Fruit fly (Drosophila melanogaster) whole organism, embryonic: ENCODE data around the gene CG5793.

Source experiments
- Awh ChIP-seq: fragments of 200-800 bp; sonication (Bioruptor generic); IDR thresholded peaks from 2 replicates; pipeline ENCODE4, ENCODE4 v1.3.6; 2022; ENCODE audit warnings: missing biosample characterization, missing genetic modification characterization
- Blimp-1 ChIP-seq: fragments of 200-800 bp; sonication (Bioruptor generic); optimal IDR thresholded peaks from 3 replicates; lab custom pipeline; 2018; ENCODE audit warnings: missing biosample characterization, missing genetic modification characterization, mild to moderate bottlenecking, moderate library complexity, missing genetic modification reagents
- BtbVII ChIP-seq: fragments of 200-800 bp; sonication (Bioruptor generic); optimal IDR thresholded peaks from 3 replicates; lab custom pipeline; 2017; ENCODE audit warnings: missing biosample characterization, mild to moderate bottlenecking, missing genetic modification characterization
- CG11695 ChIP-seq: fragments of 200-800 bp; sonication (Bioruptor generic); IDR thresholded peaks from 3 replicates; pipeline ENCODE4 v1.3.6; 2022; ENCODE audit warnings: missing biosample characterization, missing genetic modification characterization
- CG11723 ChIP-seq: fragments of 200-800 bp; sonication (Bioruptor generic); optimal IDR thresholded peaks from 2 replicates; lab custom pipeline; 2017; ENCODE audit warnings: missing biosample characterization, mild to moderate bottlenecking, missing genetic modification characterization
- CG12071 ChIP-seq: fragments of 200-800 bp; sonication (Bioruptor generic); optimal IDR thresholded peaks from 3 replicates; lab custom pipeline; 2018; ENCODE audit warnings: missing biosample characterization, mild to moderate bottlenecking, missing genetic modification characterization
- CG1233 ChIP-seq: fragments of 200-800 bp; sonication (Bioruptor generic); optimal IDR thresholded peaks from 4 replicates; lab custom pipeline; 2018; ENCODE audit warnings: missing biosample characterization, mild to moderate bottlenecking, missing genetic modification characterization
- CG14050 ChIP-seq: fragments of 200-800 bp; sonication (Bioruptor generic); IDR thresholded peaks from 3 replicates; pipeline ENCODE4 v1.3.6; 2022; ENCODE audit warnings: missing biosample characterization, missing genetic modification characterization
- CG14441 ChIP-seq: fragments of 200-800 bp; sonication (Bioruptor generic); IDR thresholded peaks from 2 replicates; pipeline ENCODE4 v1.3.6; 2022; ENCODE audit warnings: missing biosample characterization, missing genetic modification characterization
- CG15269 ChIP-seq: fragments of 200-800 bp; sonication (Bioruptor generic); optimal IDR thresholded peaks from 2 replicates; lab custom pipeline; 2018; ENCODE audit warnings: missing biosample characterization, mild to moderate bottlenecking, missing genetic modification characterization, moderate library complexity
- CG15601 ChIP-seq: fragments of 200-800 bp; sonication (Bioruptor generic); optimal IDR thresholded peaks from 3 replicates; lab custom pipeline; 2019; ENCODE audit warnings: missing biosample characterization, mild to moderate bottlenecking, missing genetic modification characterization, moderate library complexity
- CG17359 ChIP-seq: fragments of 200-800 bp; sonication (Bioruptor generic); optimal IDR thresholded peaks from 3 replicates; lab custom pipeline; 2018; ENCODE audit warnings: missing biosample characterization, mild to moderate bottlenecking, missing genetic modification characterization, moderate library complexity
- CG17361 ChIP-seq: fragments of 200-800 bp; sonication (Bioruptor generic); IDR thresholded peaks from 3 replicates; pipeline ENCODE4 v1.3.6; 2022; ENCODE audit warnings: missing biosample characterization, missing genetic modification characterization
- CG17568 ChIP-seq: fragments of 200-800 bp; sonication (Bioruptor generic); optimal IDR thresholded peaks from 2 replicates; lab custom pipeline; 2018; ENCODE audit warnings: missing biosample characterization, mild to moderate bottlenecking, missing genetic modification characterization, moderate library complexity
- CG2116 ChIP-seq: fragments of 200-800 bp; sonication (Bioruptor generic); optimal IDR thresholded peaks from 3 replicates; lab custom pipeline; 2018; ENCODE audit warnings: missing biosample characterization, mild to moderate bottlenecking, missing genetic modification characterization
- CG2120 ChIP-seq: fragments of 200-800 bp; sonication (Bioruptor generic); optimal IDR thresholded peaks from 3 replicates; lab custom pipeline; 2016; ENCODE audit warnings: missing biosample characterization, missing genetic modification characterization
- CG2889 ChIP-seq: fragments of 200-800 bp; sonication (Bioruptor generic); IDR thresholded peaks from 3 replicates; pipeline ENCODE4 v1.3.6; 2022; ENCODE audit warnings: missing biosample characterization, missing genetic modification characterization
- CG31441 ChIP-seq: fragments of 200-800 bp; sonication (Bioruptor generic); IDR thresholded peaks from 2 replicates; pipeline ENCODE4 v1.3.6; 2022; ENCODE audit warnings: missing biosample characterization, missing genetic modification characterization
- CG5180 ChIP-seq: fragments of 200-800 bp; sonication (Bioruptor generic); optimal IDR thresholded peaks from 3 replicates; lab custom pipeline; 2017; ENCODE audit warnings: missing biosample characterization, missing genetic modification characterization, mild to moderate bottlenecking, moderate library complexity, missing genetic modification reagents
- CG7839 ChIP-seq: fragments of 200-800 bp; sonication (Bioruptor generic); optimal IDR thresholded peaks from 3 replicates; lab custom pipeline; 2018; ENCODE audit warnings: missing biosample characterization, mild to moderate bottlenecking, missing genetic modification characterization, moderate library complexity
- CG8290 ChIP-seq, 3 experiments: fragments of 200-800 bp; sonication (Bioruptor generic); optimal IDR thresholded peaks; 2 replicates each; lab custom pipeline; 2016 to 2019; ENCODE audit warnings: missing biosample characterization in 3 of 3, missing genetic modification characterization in 3 of 3, mild to moderate bottlenecking in 2 of 3, moderate library complexity in 1 of 3
- Fer1 ChIP-seq: fragments of 200-800 bp; sonication (Bioruptor generic); optimal IDR thresholded peaks from 2 replicates; lab custom pipeline; 2017; ENCODE audit warnings: missing biosample characterization, mild to moderate bottlenecking, missing genetic modification characterization
- HHEX ChIP-seq: fragments of 200-800 bp; sonication (Bioruptor generic); optimal IDR thresholded peaks from 3 replicates; lab custom pipeline; 2017; ENCODE audit warnings: missing biosample characterization, mild to moderate bottlenecking, missing genetic modification characterization, missing genetic modification reagents
- Hey ChIP-seq: fragments of 200-800 bp; sonication (Bioruptor generic); optimal IDR thresholded peaks from 3 replicates; lab custom pipeline; 2018; ENCODE audit warnings: missing biosample characterization, mild to moderate bottlenecking, missing genetic modification characterization
- Meics ChIP-seq: fragments of 200-800 bp; sonication (Bioruptor generic); optimal IDR thresholded peaks from 2 replicates; lab custom pipeline; 2017; ENCODE audit warnings: missing biosample characterization, mild to moderate bottlenecking, missing genetic modification characterization
- NK7.1 ChIP-seq: fragments of 200-800 bp; sonication (Bioruptor generic); optimal IDR thresholded peaks from 3 replicates; lab custom pipeline; 2016; ENCODE audit warnings: missing biosample characterization, missing genetic modification characterization
- Nf-YC ChIP-seq: fragments of 200-800 bp; optimal IDR thresholded peaks from 3 replicates; lab custom pipeline; 2019; ENCODE audit warnings: missing biosample characterization, mild to moderate bottlenecking, missing genetic modification characterization, moderate library complexity
- Sox100B ChIP-seq: fragments of 200-800 bp; sonication (Bioruptor generic); optimal IDR thresholded peaks from 3 replicates; lab custom pipeline; 2018; ENCODE audit warnings: missing biosample characterization, mild to moderate bottlenecking, missing genetic modification characterization
- ara ChIP-seq: fragments of 200-800 bp; sonication (Bioruptor generic); IDR thresholded peaks from 2 replicates; pipeline ENCODE4 v1.3.6; 2022; ENCODE audit warnings: missing biosample characterization, missing genetic modification characterization
- bcd ChIP-seq: fragments of 200-800 bp; sonication (Bioruptor generic); optimal IDR thresholded peaks from 2 replicates; lab custom pipeline; 2017; ENCODE audit warnings: missing biosample characterization, mild to moderate bottlenecking, missing genetic modification characterization
- caup ChIP-seq: fragments of 200-800 bp; sonication (Bioruptor generic); optimal IDR thresholded peaks from 3 replicates; lab custom pipeline; 2017; ENCODE audit warnings: missing biosample characterization, mild to moderate bottlenecking, missing genetic modification characterization, moderate library complexity; ENCODE audit not compliant: severe bottlenecking
- crc ChIP-seq: fragments of 200-800 bp; sonication (Bioruptor generic); optimal IDR thresholded peaks from 2 replicates; lab custom pipeline; 2016; ENCODE audit warnings: missing biosample characterization, missing genetic modification characterization
- dm ChIP-seq: fragments of 200-800 bp; sonication (Bioruptor generic); optimal IDR thresholded peaks from 3 replicates; lab custom pipeline; 2016; ENCODE audit warnings: missing biosample characterization, missing genetic modification characterization
- dysf ChIP-seq: fragments of 200-800 bp; sonication (Bioruptor generic); IDR thresholded peaks from 3 replicates; pipeline ENCODE4 v1.3.6; 2022; ENCODE audit warnings: missing biosample characterization, missing genetic modification characterization
- esg ChIP-seq: fragments of 200-800 bp; sonication (Bioruptor generic); conservative IDR thresholded peaks from 2 replicates; pipeline ENCODE4 v1.3.6; 2022; ENCODE audit warnings: missing biosample characterization, missing genetic modification characterization
- exex ChIP-seq: fragments of 200-800 bp; sonication (Bioruptor generic); optimal IDR thresholded peaks from 4 replicates; lab custom pipeline; 2018; ENCODE audit warnings: missing biosample characterization, mild to moderate bottlenecking, missing genetic modification characterization, moderate library complexity
- fru ChIP-seq: fragments of >200 bp; optimal IDR thresholded peaks from 2 replicates; lab custom pipeline; 2017
- gcm ChIP-seq: fragments of 200-800 bp; sonication (Bioruptor generic); optimal IDR thresholded peaks from 2 replicates; lab custom pipeline; 2019; ENCODE audit warnings: missing biosample characterization, mild to moderate bottlenecking, missing genetic modification characterization, moderate library complexity
- gcm2 ChIP-seq: fragments of 200-800 bp; sonication (Bioruptor generic); optimal IDR thresholded peaks from 2 replicates; lab custom pipeline; 2016; ENCODE audit warnings: missing biosample characterization, missing genetic modification characterization
- kni ChIP-seq: fragments of 200-800 bp; sonication (Bioruptor generic); optimal IDR thresholded peaks from 3 replicates; lab custom pipeline; 2017; ENCODE audit warnings: mild to moderate bottlenecking, missing biosample characterization, missing genetic modification reagents, missing genetic modification characterization
- nau ChIP-seq: fragments of 200-800 bp; sonication (Bioruptor generic); optimal IDR thresholded peaks from 3 replicates; lab custom pipeline; 2017; ENCODE audit warnings: missing biosample characterization, mild to moderate bottlenecking, missing genetic modification characterization, missing genetic modification reagents
- onecut ChIP-seq: fragments of 200-800 bp; sonication (Bioruptor generic); IDR thresholded peaks from 2 replicates; pipeline ENCODE4 v1.3.6; 2022; ENCODE audit warnings: missing biosample characterization, missing genetic modification characterization
- peb ChIP-seq: fragments of 200-800 bp; sonication (Bioruptor generic); IDR thresholded peaks from 2 replicates; pipeline ENCODE4 v1.3.6; 2022; ENCODE audit warnings: missing biosample characterization, missing genetic modification characterization
- prd ChIP-seq, 3 experiments: fragments of >200 bp in 2 of 3; fragments of 200-800 bp in 1 of 3; sonication (Bioruptor generic) in 1 of 3; optimal IDR thresholded peaks in 2 of 3; IDR thresholded peaks in 1 of 3; 2 replicates in 2 of 3; 3 replicates in 1 of 3; pipeline versions ENCODE4 v1.3.6 to Lab custom; 2017 to 2022; ENCODE audit warnings: missing biosample characterization in 1 of 3, missing genetic modification characterization in 1 of 3
- seq ChIP-seq: fragments of 200-800 bp; sonication (Bioruptor generic); IDR thresholded peaks from 2 replicates; pipeline ENCODE4 v1.3.6; 2022; ENCODE audit warnings: missing biosample characterization, missing genetic modification characterization
- slou ChIP-seq: fragments of 200-800 bp; sonication (Bioruptor generic); optimal IDR thresholded peaks from 3 replicates; lab custom pipeline; 2016; ENCODE audit warnings: missing biosample characterization, missing genetic modification characterization
- sqz ChIP-seq: fragments of 200-800 bp; sonication (Bioruptor generic); optimal IDR thresholded peaks from 3 replicates; lab custom pipeline; 2018; ENCODE audit warnings: missing biosample characterization, mild to moderate bottlenecking, missing genetic modification characterization
- twi ChIP-seq: fragments of 200-800 bp; optimal IDR thresholded peaks from 2 replicates; lab custom pipeline; 2019; ENCODE audit warnings: missing biosample characterization, mild to moderate bottlenecking, missing genetic modification characterization, moderate library complexity
- wek ChIP-seq: fragments of 200-800 bp; sonication (Bioruptor generic); optimal IDR thresholded peaks from 3 replicates; lab custom pipeline; 2018; ENCODE audit warnings: missing biosample characterization, mild to moderate bottlenecking, missing genetic modification characterization, moderate library complexity

CG5793 gene

dm6 chr3R:21176663-21177145 lies 49.3 kb downstream of the CG5793 start (continued):
- TF ChIP-seq kni (GFP tag; lab: Kevin White, UChicago), result peak; percentile 55
- no peak for TF ChIP-seq Hey (tag; lab: Kevin White, UChicago)
- TF ChIP-seq peb, result no peak
- TF ChIP-seq CG5180, result peak; percentile 13
- no peak for TF ChIP-seq prd (optimal IDR thresholded peaks at IDR 0.05; lab: Kevin White, UChicago)
- TF ChIP-seq prd (GFP tag; IDR thresholded peaks at IDR 0.05; lab: Robert Waterston, UW), result no peak; the same call in 2 of the 3 replicates
- TF ChIP-seq CG14050 (GFP tag; lab: Robert Waterston, UW), result no peak
- peak; percentile 26 for TF ChIP-seq CG2120
- no peak for TF ChIP-seq gcm
- no peak for TF ChIP-seq exex (tag; lab: Kevin White, UChicago)
- TF ChIP-seq wek (GFP tag; lab: Kevin White, UChicago), result peak; percentile 31
- TF ChIP-seq dysf (GFP tag; lab: Robert Waterston, UW), result peak; percentile 51; the same call in 2 of the 3 replicates
- TF ChIP-seq CG15269 (tag; lab: Kevin White, UChicago), result peak; percentile 12
- peak; percentile 26 for TF ChIP-seq sqz (GFP tag; lab: Kevin White, UChicago)
- peak; percentile 50; the same call in 1 of the 2 replicates for TF ChIP-seq CG31441 (GFP tag; lab: Robert Waterston, UW)
- TF ChIP-seq BtbVII (GFP tag; lab: Kevin White, UChicago), result peak; percentile 66
- TF ChIP-seq Meics, result peak; percentile 50
- TF ChIP-seq bcd (GFP tag; lab: Kevin White, UChicago), result no peak
- TF ChIP-seq caup (GFP tag; lab: Kevin White, UChicago), result peak; percentile 36
- TF ChIP-seq CG11723 (GFP tag; lab: Kevin White, UChicago), result peak; percentile 0
- peak; percentile 50; the same call in 1 of the 2 replicates for TF ChIP-seq Awh
- 0 out of 3 replicates have a peak, but pooled peaks have one; percentile 35 for TF ChIP-seq CG11695 (GFP tag; lab: Robert Waterston, UW)
- no peak for TF ChIP-seq Nf-YC
- peak; percentile 35 for TF ChIP-seq Sox100B (GFP tag; lab: Kevin White, UChicago)
- TF ChIP-seq CG17361 (GFP tag; lab: Robert Waterston, UW), result 0 out of 3 replicates have a peak, but pooled peaks have one; percentile 18
- peak; percentile 37 for TF ChIP-seq HHEX
- 0 out of 2 replicates have a peak, but pooled peaks have one; percentile 20 for TF ChIP-seq esg
- no peak for TF ChIP-seq seq (GFP tag; lab: Robert Waterston, UW)
- peak; percentile 36 for TF ChIP-seq Fer1
- TF ChIP-seq CG14441 (GFP tag; lab: Robert Waterston, UW), result peak; percentile 62
- no peak for TF ChIP-seq slou (GFP tag; lab: Kevin White, UChicago)
- peak; percentile 5 for TF ChIP-seq nau
- TF ChIP-seq dm (GFP tag; lab: Kevin White, UChicago), result no peak
- peak; percentile 21 for TF ChIP-seq CG7839 (tag; lab: Kevin White, UChicago)
- peak; percentile 19 for TF ChIP-seq CG17359 (tag; lab: Kevin White, UChicago)
- TF ChIP-seq Blimp-1 (GFP tag; lab: Kevin White, UChicago), result peak; percentile 28
- peak; percentile 21 for TF ChIP-seq CG15601 (tag; lab: Kevin White, UChicago)
- no peak for TF ChIP-seq CG2889 (GFP tag; lab: Robert Waterston, UW)
- peak; percentile 57 for TF ChIP-seq CG12071 (GFP tag; lab: Kevin White, UChicago)
- TF ChIP-seq CG17568, result peak; percentile 34
- TF ChIP-seq CG2116 (GFP tag; lab: Kevin White, UChicago), result peak; percentile 8
- no peak for TF ChIP-seq gcm2
- TF ChIP-seq crc (GFP tag; lab: Kevin White, UChicago), result peak; percentile 7
- TF ChIP-seq twi, result no peak
- 0 out of 2 replicates have a peak, but pooled peaks have one; percentile 18 for TF ChIP-seq ara (GFP tag; lab: Robert Waterston, UW)
- no peak for TF ChIP-seq CG8290 (GFP tag; optimal IDR thresholded peaks at IDR 0.05; lab: Kevin White, UChicago)
- TF ChIP-seq CG8290 (tag; optimal IDR thresholded peaks at IDR 0.05; lab: Kevin White, UChicago), result no peak
- no peak for TF ChIP-seq fru (lab: Kevin White, UChicago)
- TF ChIP-seq onecut, result peak; percentile 33; the same call in 1 of the 2 replicates
- peak; percentile 22 for TF ChIP-seq CG1233 (GFP tag; lab: Kevin White, UChicago)
- no peak for TF ChIP-seq NK7.1 (GFP tag; lab: Kevin White, UChicago)
